Worm (Caenorhabditis elegans): ENCODE measurements around the gene C31E10.6.

- TF ChIP-seq lsy-2 (tag; optimal IDR thresholded peaks at IDR 0.05) (no peak), nhr-76 (tag; optimal IDR thresholded peaks at IDR 0.05) (no peak), ham-2 (GFP tag; optimal IDR thresholded peaks at IDR 0.05) (no peak), nhr-12 (tag; optimal IDR thresholded peaks at IDR 0.05) (no peak), unc-62 (GFP tag; optimal IDR thresholded peaks at IDR 0.05) (no peak), ces-1 (GFP tag; optimal IDR thresholded peaks at IDR 0.05) (no peak)
Observed at ce11 chrX:13986307-13986706, 9.8 kb upstream of the C31E10.6 start, which contains the start of gene irld-24.

Measured in whole organism, mixed stage, embryonic.